Fruit fly (Drosophila melanogaster) whole organism, pupa: Measurements from ENCODE around the gene CG14200.
A peak's percentile ranks its signal among the peaks of the same experiment; 100 is the strongest.

Experiments used
- CG10348 ChIP-seq: fragments of 200-800 bp; sonication (Bioruptor generic); IDR thresholded peaks from 2 replicates; pipeline ENCODE4 v1.3.6; 2022; ENCODE audit warnings: missing biosample characterization, missing genetic modification characterization
- CG12605 ChIP-seq: fragments of 200-800 bp; sonication (Bioruptor generic); IDR thresholded peaks from 2 replicates; pipeline ENCODE4 v1.3.6; 2022; ENCODE audit warnings: missing biosample characterization, missing genetic modification characterization
- CG13204 ChIP-seq: fragments of 200-800 bp; sonication (Bioruptor generic); optimal IDR thresholded peaks from 2 replicates; lab custom pipeline; 2018; ENCODE audit warnings: missing biosample characterization, mild to moderate bottlenecking, missing genetic modification characterization, moderate library complexity
- CG14655 ChIP-seq: fragments of 200-800 bp; sonication (Bioruptor generic); optimal IDR thresholded peaks from 3 replicates; lab custom pipeline; 2017; ENCODE audit warnings: mild to moderate bottlenecking, missing biosample characterization, missing genetic modification reagents, missing genetic modification characterization
- CG15710 ChIP-seq: fragments of 200-800 bp; sonication (Bioruptor generic); optimal IDR thresholded peaks from 2 replicates; lab custom pipeline; 2018; ENCODE audit warnings: missing biosample characterization, mild to moderate bottlenecking, missing genetic modification characterization, moderate library complexity
- CG17806 ChIP-seq: fragments of 200-800 bp; sonication (Bioruptor generic); optimal IDR thresholded peaks from 2 replicates; lab custom pipeline; 2018; ENCODE audit warnings: missing biosample characterization, mild to moderate bottlenecking, missing genetic modification characterization, moderate library complexity
- CG32121 ChIP-seq: fragments of 200-800 bp; sonication (Bioruptor generic); IDR thresholded peaks from 2 replicates; pipeline ENCODE4 v1.3.6; 2022; ENCODE audit warnings: missing biosample characterization, missing genetic modification characterization
- CG34367 ChIP-seq: fragments of 200-800 bp; sonication (Bioruptor generic); optimal IDR thresholded peaks from 2 replicates; lab custom pipeline; 2018; ENCODE audit warnings: missing biosample characterization, mild to moderate bottlenecking, missing genetic modification characterization
- CG4496 ChIP-seq: fragments of 200-800 bp; sonication (Bioruptor generic); IDR thresholded peaks from 3 replicates; pipeline ENCODE4 v1.3.6; 2022; ENCODE audit warnings: missing biosample characterization, missing genetic modification characterization
- CG8159 ChIP-seq: fragments of 200-800 bp; sonication (Bioruptor generic); optimal IDR thresholded peaks from 3 replicates; lab custom pipeline; 2018; ENCODE audit warnings: missing biosample characterization, mild to moderate bottlenecking, missing genetic modification characterization, moderate library complexity
- CG8301 ChIP-seq: fragments of 200-800 bp; sonication (Bioruptor generic); optimal IDR thresholded peaks from 2 replicates; lab custom pipeline; 2018; ENCODE audit warnings: missing biosample characterization, mild to moderate bottlenecking, missing genetic modification characterization
- CG9948 ChIP-seq: fragments of 200-800 bp; sonication (Bioruptor generic); optimal IDR thresholded peaks from 2 replicates; lab custom pipeline; 2018; ENCODE audit warnings: missing biosample characterization, mild to moderate bottlenecking, missing genetic modification characterization, moderate library complexity
- D1 ChIP-seq: fragments of 200-800 bp; sonication (Bioruptor generic); optimal IDR thresholded peaks from 2 replicates; lab custom pipeline; 2018; ENCODE audit warnings: missing biosample characterization, mild to moderate bottlenecking, missing genetic modification characterization, moderate library complexity
- EcR ChIP-seq: fragments of 200-800 bp; sonication (Bioruptor generic); optimal IDR thresholded peaks from 3 replicates; lab custom pipeline; 2019; ENCODE audit warnings: missing biosample characterization, missing genetic modification characterization, mild to moderate bottlenecking, moderate library complexity, missing genetic modification reagents
- Ets98B ChIP-seq: fragments of 200-800 bp; sonication (Bioruptor generic); IDR thresholded peaks from 2 replicates; pipeline ENCODE4 v1.3.6; 2022; ENCODE audit warnings: missing biosample characterization, missing genetic modification characterization
- Pif1A ChIP-seq: fragments of 200-800 bp; sonication (Bioruptor generic); optimal IDR thresholded peaks from 3 replicates; lab custom pipeline; 2016; ENCODE audit warnings: missing biosample characterization, missing genetic modification characterization
- Pif1B ChIP-seq: fragments of 200-800 bp; sonication (Bioruptor generic); optimal IDR thresholded peaks from 3 replicates; lab custom pipeline; 2016; ENCODE audit warnings: missing biosample characterization, missing genetic modification characterization
- Snoo ChIP-seq: fragments of 200-800 bp; sonication (Bioruptor generic); optimal IDR thresholded peaks from 3 replicates; lab custom pipeline; 2017; ENCODE audit warnings: missing biosample characterization, mild to moderate bottlenecking, missing genetic modification characterization, inconsistent platforms
- fd96Ca ChIP-seq: fragments of 200-800 bp; sonication (Bioruptor generic); IDR thresholded peaks from 3 replicates; pipeline ENCODE4 v1.3.6; 2022; ENCODE audit warnings: missing biosample characterization, missing genetic modification characterization
- gl ChIP-seq: fragments of 200-800 bp; sonication (Bioruptor generic); optimal IDR thresholded peaks from 2 replicates; lab custom pipeline; 2018; ENCODE audit warnings: missing biosample characterization, mild to moderate bottlenecking, missing genetic modification characterization
- rn ChIP-seq: fragments of 200-800 bp; sonication (Bioruptor generic); IDR thresholded peaks from 2 replicates; pipeline ENCODE4 v1.3.6; 2022; ENCODE audit warnings: missing biosample characterization, missing genetic modification characterization

Gene CG14200

dm6 chrX:19520888-19521287, 25.6 kb downstream of the CG14200 start:
- no peak for TF ChIP-seq CG8301
- TF ChIP-seq Ets98B (GFP tag; lab: Robert Waterston, UW), result no peak
- TF ChIP-seq CG9948 (tag; lab: Kevin White, UChicago), result no peak
- no peak for TF ChIP-seq CG14655
- no peak for TF ChIP-seq CG13204 (GFP tag; lab: Kevin White, UChicago)
- no peak for TF ChIP-seq CG10348
- TF ChIP-seq EcR (GFP tag; lab: Kevin White, UChicago), result no peak
- no peak for TF ChIP-seq CG32121 (GFP tag; lab: Robert Waterston, UW)

DNA sequence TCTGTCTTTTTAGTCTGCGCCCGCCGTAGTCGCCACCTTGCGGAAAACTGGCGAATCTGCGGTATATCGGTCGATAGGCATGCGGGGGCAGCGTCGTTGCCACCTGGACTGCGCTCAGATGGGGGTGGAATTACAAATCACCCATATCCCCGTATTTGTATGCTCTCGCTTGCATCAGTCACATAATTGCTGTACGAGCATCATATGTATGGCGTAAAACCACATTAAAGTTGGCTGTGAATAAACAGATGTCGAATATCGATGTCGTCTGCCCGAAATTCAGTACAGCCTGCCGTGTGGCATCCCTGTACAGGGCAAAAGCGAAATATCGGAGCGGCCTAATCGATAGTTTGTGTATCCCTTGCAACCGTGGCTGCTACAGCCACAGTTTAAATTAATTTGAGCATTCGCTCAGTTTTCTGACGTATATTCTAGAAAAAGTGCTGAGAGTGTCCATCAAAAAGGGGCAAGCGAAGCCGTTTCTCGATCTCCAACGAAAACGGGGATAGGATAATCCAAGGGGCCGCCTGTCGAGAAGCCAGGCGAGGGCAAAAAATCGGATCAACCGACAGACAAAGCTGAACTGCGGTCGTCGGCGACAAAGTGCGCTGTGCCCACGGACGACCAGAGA, 26.6 kb downstream of the CG14200 start, which contains the start of the genes Idh3a and CoRest:
Gene Idh3a (minus strand): TSS at position 58 of the 631 bp plus-strand sequence.
Gene CoRest (plus strand): TSS at position 177 of the 631 bp plus-strand sequence.
- TF ChIP-seq CG32121 (GFP tag; lab: Robert Waterston, UW), result no peak
- no peak for TF ChIP-seq EcR (GFP tag; lab: Kevin White, UChicago)
- no peak for TF ChIP-seq CG4496

DNA sequence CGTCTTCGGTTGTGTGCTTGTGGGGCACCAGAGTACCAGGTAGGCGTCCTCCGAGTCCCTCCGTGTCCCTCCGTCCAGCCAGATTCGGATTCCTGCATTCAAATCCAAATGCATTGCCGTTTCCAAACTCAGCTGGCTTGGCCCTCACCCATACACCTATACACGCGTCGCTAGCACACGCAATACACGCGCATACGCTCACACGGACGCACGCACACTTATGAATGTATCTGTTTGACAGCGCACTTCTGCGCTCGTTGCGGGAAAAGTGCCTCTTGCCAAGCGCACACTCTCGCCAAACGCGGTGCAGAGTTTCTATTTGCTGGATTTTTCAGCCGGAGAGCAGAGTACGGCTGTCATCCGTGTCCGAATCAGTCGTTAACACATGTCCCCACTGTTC, 27.3 kb downstream of the CG14200 start:
- TF ChIP-seq CG4496, result no peak
- 0 out of 3 replicates have a peak, but pooled peaks have one; percentile 16 for TF ChIP-seq fd96Ca (GFP tag; lab: Robert Waterston, UW)
- TF ChIP-seq CG34367 (tag; lab: Kevin White, UChicago), result no peak
- no peak for TF ChIP-seq Pif1B (GFP tag; lab: Kevin White, UChicago)
- no peak for TF ChIP-seq CG9948 (tag; lab: Kevin White, UChicago)
- no peak for TF ChIP-seq D1 (tag; lab: Kevin White, UChicago)
- TF ChIP-seq CG8301, result no peak
- no peak for TF ChIP-seq rn

- no peak for TF ChIP-seq Ets98B (GFP tag; lab: Robert Waterston, UW)
- no peak for TF ChIP-seq CG34367 (tag; lab: Kevin White, UChicago)
- no peak for TF ChIP-seq CG14655
- TF ChIP-seq Pif1A (GFP tag; lab: Kevin White, UChicago), result no peak
- no peak for TF ChIP-seq CG9948 (tag; lab: Kevin White, UChicago)
- TF ChIP-seq rn, result no peak
- no peak for TF ChIP-seq CG12605 (GFP tag; lab: Robert Waterston, UW)
- no peak for TF ChIP-seq CG4496
- no peak for TF ChIP-seq fd96Ca (GFP tag; lab: Robert Waterston, UW)
Measured at dm6 chrX:19531642-19532041, 36.3 kb downstream of the CG14200 start, which contains the start of gene CG12231. Gene CG12231, minus strand, starts transcription at chrX:19531742.

DNA sequence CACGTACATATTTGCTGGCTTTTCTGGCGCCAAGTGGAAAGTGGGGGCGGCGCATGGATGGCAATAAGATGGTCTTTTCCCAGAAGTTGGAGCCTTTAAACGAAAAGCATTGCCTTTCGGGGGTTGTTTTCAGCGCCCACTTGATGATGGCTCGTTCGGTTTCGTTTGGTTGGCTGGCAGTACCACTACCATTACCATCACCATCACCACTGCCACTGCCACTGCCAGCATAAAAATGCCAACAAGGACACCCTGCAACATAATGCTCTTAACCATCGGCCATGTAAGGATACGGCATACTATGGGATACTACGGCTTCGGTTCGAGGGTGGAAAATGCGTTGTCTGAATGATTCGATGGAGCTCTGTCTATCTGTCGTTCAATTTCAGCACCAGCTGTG, 40.1 kb downstream of the CG14200 start:
- TF ChIP-seq CG10348 (no peak), gl (tag; lab: Kevin White, UChicago) (no peak)

DNA sequence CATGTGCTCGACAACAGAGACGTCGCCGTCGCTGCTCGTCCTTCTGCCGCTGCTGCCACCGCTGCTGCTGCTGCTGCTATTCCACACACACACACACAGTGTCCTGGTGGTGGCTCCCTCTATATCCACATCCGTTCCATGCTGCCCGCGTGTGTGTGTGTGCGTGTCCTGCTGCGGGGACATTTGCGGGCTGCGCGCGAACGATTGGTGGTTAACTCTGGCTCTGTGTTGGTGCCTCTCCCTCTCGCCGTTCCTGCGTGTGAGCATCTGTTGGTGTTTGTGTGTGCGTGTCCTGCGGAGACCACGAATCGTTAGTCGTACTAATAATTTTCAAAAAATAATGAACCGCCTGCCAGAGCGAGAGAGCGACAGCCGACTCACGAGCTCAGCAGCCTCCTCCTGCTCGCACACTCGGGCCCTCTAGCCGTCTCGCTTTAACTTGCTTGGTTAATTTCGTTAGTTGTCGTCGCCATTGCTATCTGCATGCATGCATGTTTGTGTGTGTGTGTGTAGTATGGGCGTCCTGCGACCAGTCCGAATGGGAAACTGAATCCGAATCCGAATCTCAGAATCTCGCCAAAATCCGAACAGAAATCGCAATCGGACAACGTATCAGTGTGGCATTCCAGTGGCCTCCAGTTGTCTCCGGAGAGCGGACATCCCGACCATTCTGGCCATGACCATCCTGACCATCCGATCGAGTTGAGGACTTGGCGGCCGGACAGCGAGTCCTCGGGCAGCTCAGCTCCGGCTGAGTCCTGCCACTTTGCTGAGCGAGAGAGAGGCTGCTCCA, 50.8 kb downstream of the CG14200 start:
- TF ChIP-seq CG12605 (GFP tag; lab: Robert Waterston, UW) (no peak), D1 (tag; lab: Kevin White, UChicago) (no peak), EcR (GFP tag; lab: Kevin White, UChicago) (no peak), Ets98B (GFP tag; lab: Robert Waterston, UW) (no peak)

- no peak for TF ChIP-seq CG14655
- no peak for TF ChIP-seq CG10348
- no peak for TF ChIP-seq CG9948 (tag; lab: Kevin White, UChicago)
- no peak for TF ChIP-seq rn
- no peak for TF ChIP-seq CG34367 (tag; lab: Kevin White, UChicago)
- no peak for TF ChIP-seq gl (tag; lab: Kevin White, UChicago)
- no peak for TF ChIP-seq Ets98B (GFP tag; lab: Robert Waterston, UW)
- TF ChIP-seq fd96Ca (GFP tag; lab: Robert Waterston, UW), result no peak
- no peak for TF ChIP-seq CG8301
- no peak for TF ChIP-seq CG8159 (tag; lab: Kevin White, UChicago)
- TF ChIP-seq CG15710 (tag; lab: Kevin White, UChicago), result no peak
- TF ChIP-seq CG32121 (GFP tag; lab: Robert Waterston, UW), result no peak
- no peak for TF ChIP-seq Pif1B (GFP tag; lab: Kevin White, UChicago)
- no peak for TF ChIP-seq D1 (tag; lab: Kevin White, UChicago)
- TF ChIP-seq CG4496, result no peak
- no peak for TF ChIP-seq CG17806 (tag; lab: Kevin White, UChicago)
- TF ChIP-seq EcR (GFP tag; lab: Kevin White, UChicago), result no peak
- no peak for TF ChIP-seq Snoo
- TF ChIP-seq CG13204 (GFP tag; lab: Kevin White, UChicago), result no peak
Measured at dm6 chrX:19546658-19547038, 51.3 kb downstream of the CG14200 start.
